Worm (Caenorhabditis elegans) whole organism, young adult: Measurements from ENCODE around the gene mnk-1.

Experiments used
- B0261.1 ChIP-seq: sonication (generic microtip); optimal IDR thresholded peaks from 2 replicates; lab custom pipeline; 2016; ENCODE audit warnings: mild to moderate bottlenecking, missing genetic modification characterization, moderate library complexity, missing compliant biosample characterization
- F10E7.11 ChIP-seq: sonication (generic microtip); optimal IDR thresholded peaks from 2 replicates; lab custom pipeline; 2017; ENCODE audit warnings: mild to moderate bottlenecking, missing genetic modification characterization, moderate library complexity, missing compliant biosample characterization
- F37B4.10 ChIP-seq: fragments of 200-800 bp; sonication (Bioruptor generic); IDR thresholded peaks from 2 replicates; pipeline ENCODE4 v1.3.6; 2022; ENCODE audit warnings: missing genetic modification characterization, missing compliant biosample characterization
- F39B2.1 ChIP-seq: fragments of 200-800 bp; sonication (Bioruptor generic); IDR thresholded peaks from 2 replicates; pipeline ENCODE4 v1.3.6; 2022; ENCODE audit warnings: missing genetic modification reagents, missing genetic modification characterization, missing compliant biosample characterization
- F49E8.2 ChIP-seq: sonication (generic microtip); optimal IDR thresholded peaks from 3 replicates; lab custom pipeline; 2017; ENCODE audit warnings: missing genetic modification characterization, mild to moderate bottlenecking, missing compliant biosample characterization, antibody characterized with exemption, moderate library complexity; ENCODE audit not compliant: insufficient read depth
- F57C9.4 ChIP-seq: sonication (generic microtip); optimal IDR thresholded peaks from 2 replicates; lab custom pipeline; 2017; ENCODE audit warnings: mild to moderate bottlenecking, missing genetic modification characterization, missing compliant biosample characterization
- K12H6.12 ChIP-seq: fragments of 200-800 bp; sonication (Bioruptor generic); optimal IDR thresholded peaks from 2 replicates; lab custom pipeline; 2018; ENCODE audit warnings: mild to moderate bottlenecking, missing genetic modification characterization, missing compliant biosample characterization
- T07F8.4 ChIP-seq: sonication (generic microtip); optimal IDR thresholded peaks from 2 replicates; lab custom pipeline; 2016; ENCODE audit warnings: mild to moderate bottlenecking, missing genetic modification characterization, moderate library complexity, missing compliant biosample characterization
- T26A5.8 ChIP-seq: sonication (generic microtip); optimal IDR thresholded peaks from 2 replicates; lab custom pipeline; 2016; ENCODE audit warnings: missing genetic modification characterization, missing compliant biosample characterization
- Y56A3A.18 ChIP-seq: fragments of 200-800 bp; sonication (Bioruptor generic); IDR thresholded peaks from 2 replicates; pipeline ENCODE4 v1.3.6; 2022; ENCODE audit warnings: missing genetic modification reagents, missing genetic modification characterization, missing compliant biosample characterization
- Y95B8A.8 ChIP-seq: fragments of 200-800 bp; sonication (Bioruptor generic); IDR thresholded peaks from 2 replicates; pipeline ENCODE4 v1.3.6; 2022; ENCODE audit warnings: missing genetic modification reagents, missing genetic modification characterization, missing compliant biosample characterization
- aptf-2 ChIP-seq: fragments of 200-800 bp; sonication (Bioruptor generic); conservative IDR thresholded peaks from 2 replicates; pipeline ENCODE4 v1.3.6; 2022; ENCODE audit warnings: missing genetic modification reagents, missing genetic modification characterization, missing compliant biosample characterization
- athp-1 ChIP-seq: sonication (generic microtip); optimal IDR thresholded peaks from 2 replicates; lab custom pipeline; 2017; ENCODE audit warnings: mild to moderate bottlenecking, missing genetic modification characterization, missing compliant biosample characterization
- attf-3 ChIP-seq: fragments of 200-800 bp; sonication (Bioruptor generic); conservative IDR thresholded peaks from 2 replicates; pipeline ENCODE4 v1.3.6; 2022; ENCODE audit warnings: missing genetic modification reagents, missing genetic modification characterization, missing compliant biosample characterization
- attf-5 ChIP-seq: fragments of 200-800 bp; sonication (Bioruptor generic); optimal IDR thresholded peaks from 2 replicates; lab custom pipeline; 2018; ENCODE audit warnings: mild to moderate bottlenecking, missing genetic modification characterization, missing compliant biosample characterization
- attf-6 ChIP-seq: fragments of 200-800 bp; sonication (Bioruptor generic); IDR thresholded peaks from 2 replicates; pipeline ENCODE4 v1.3.6; 2022; ENCODE audit warnings: missing genetic modification reagents, missing genetic modification characterization, missing compliant biosample characterization
- bed-2 ChIP-seq: fragments of 200-800 bp; sonication (Bioruptor generic); IDR thresholded peaks from 2 replicates; pipeline ENCODE4 v1.3.6; 2022; ENCODE audit warnings: missing genetic modification reagents, missing genetic modification characterization, missing compliant biosample characterization
- ceh-100 ChIP-seq: fragments of 200-800 bp; sonication (Bioruptor generic); IDR thresholded peaks from 2 replicates; pipeline ENCODE4 v1.3.6; 2022; ENCODE audit warnings: missing genetic modification reagents, missing genetic modification characterization, missing compliant biosample characterization
- ceh-27 ChIP-seq: fragments of 200-800 bp; sonication (Bioruptor generic); optimal IDR thresholded peaks from 2 replicates; lab custom pipeline; 2018; ENCODE audit warnings: mild to moderate bottlenecking, missing genetic modification characterization, moderate library complexity, missing compliant biosample characterization
- ceh-58 ChIP-seq: fragments of 200-800 bp; sonication (Bioruptor generic); IDR thresholded peaks from 2 replicates; pipeline ENCODE4 v1.3.6; 2022; ENCODE audit warnings: missing genetic modification characterization, missing compliant biosample characterization
- ceh-79 ChIP-seq: sonication (generic microtip); optimal IDR thresholded peaks from 2 replicates; lab custom pipeline; 2017; ENCODE audit warnings: mild to moderate bottlenecking, missing genetic modification characterization, missing compliant biosample characterization
- dpff-1 ChIP-seq: sonication (generic microtip); optimal IDR thresholded peaks from 2 replicates; lab custom pipeline; 2017; ENCODE audit warnings: mild to moderate bottlenecking, missing genetic modification characterization, missing compliant biosample characterization
- dpl-1 ChIP-seq: fragments of 150-350 bp; optimal IDR thresholded peaks from 2 replicates; lab custom pipeline; 2014; ENCODE audit warnings: missing biosample characterization, missing genetic modification reagents, missing genetic modification characterization
- efl-1 ChIP-seq: fragments of 150-350 bp; optimal IDR thresholded peaks from 2 replicates; lab custom pipeline; 2014; ENCODE audit warnings: missing biosample characterization, missing genetic modification reagents, missing genetic modification characterization
- egrh-3 ChIP-seq: fragments of 200-800 bp; sonication (Bioruptor generic); IDR thresholded peaks from 2 replicates; pipeline ENCODE4 v1.3.6; 2022; ENCODE audit warnings: missing genetic modification reagents, missing genetic modification characterization, missing compliant biosample characterization
- ets-4 ChIP-seq: fragments of 200-800 bp; sonication (Bioruptor generic); optimal IDR thresholded peaks from 2 replicates; lab custom pipeline; 2018; ENCODE audit warnings: mild to moderate bottlenecking, missing genetic modification characterization, missing compliant biosample characterization
- fkh-3 ChIP-seq: sonication (generic microtip); optimal IDR thresholded peaks from 2 replicates; lab custom pipeline; 2016; ENCODE audit warnings: mild to moderate bottlenecking, missing genetic modification characterization, missing compliant biosample characterization
- hrde-1 ChIP-seq: sonication (generic microtip); optimal IDR thresholded peaks from 2 replicates; lab custom pipeline; 2016; ENCODE audit warnings: missing genetic modification characterization, mild to moderate bottlenecking, missing compliant biosample characterization, moderate library complexity, missing genotype, missing genetic modification reagents, borderline replicate concordance
- lag-1 ChIP-seq: fragments of 200-800 bp; sonication (Bioruptor generic); IDR thresholded peaks from 2 replicates; pipeline ENCODE4 v1.3.6; 2022; ENCODE audit warnings: missing genetic modification reagents, missing genetic modification characterization, missing compliant biosample characterization
- lin-26 ChIP-seq: fragments of 200-800 bp; sonication (Bioruptor generic); IDR thresholded peaks from 2 replicates; pipeline ENCODE4 v1.3.6; 2022; ENCODE audit warnings: missing genetic modification reagents, missing genetic modification characterization, missing compliant biosample characterization
- lin-35 ChIP-seq, 3 experiments: fragments of 150-350 bp in 2 of 3; sonication (generic microtip) in 1 of 3; optimal IDR thresholded peaks; 2 replicates each; lab custom pipeline; 2014 to 2018; ENCODE audit warnings: missing biosample characterization in 3 of 3, missing genetic modification characterization in 3 of 3, missing genetic modification reagents in 3 of 3
- lin-54 ChIP-seq: fragments of 200-800 bp; sonication (Bioruptor generic); optimal IDR thresholded peaks from 2 replicates; lab custom pipeline; 2018; ENCODE audit warnings: mild to moderate bottlenecking, missing genetic modification characterization, missing compliant biosample characterization
- lsy-27 ChIP-seq: sonication (generic microtip); optimal IDR thresholded peaks from 2 replicates; lab custom pipeline; 2017; ENCODE audit warnings: missing genetic modification characterization, mild to moderate bottlenecking, missing compliant biosample characterization, antibody characterized with exemption, missing genotype, borderline replicate concordance; ENCODE audit not compliant: insufficient read depth
- madf-10 ChIP-seq: sonication (generic microtip); optimal IDR thresholded peaks from 2 replicates; lab custom pipeline; 2016; ENCODE audit warnings: mild to moderate bottlenecking, missing genetic modification characterization, missing compliant biosample characterization
- madf-6 ChIP-seq: fragments of 200-800 bp; sonication (Bioruptor generic); IDR thresholded peaks from 2 replicates; pipeline ENCODE4 v1.3.6; 2022; ENCODE audit warnings: missing genetic modification reagents, missing genetic modification characterization, missing compliant biosample characterization
- nfya-1 ChIP-seq: sonication (generic microtip); optimal IDR thresholded peaks from 2 replicates; lab custom pipeline; 2017; ENCODE audit warnings: antibody characterized with exemption, missing compliant biosample characterization, missing genetic modification characterization, borderline replicate concordance; ENCODE audit not compliant: insufficient read depth
- nhr-120 ChIP-seq: fragments of 200-800 bp; sonication (Bioruptor generic); IDR thresholded peaks from 2 replicates; pipeline ENCODE4 v1.3.6; 2022; ENCODE audit warnings: missing genetic modification characterization, missing compliant biosample characterization
- nhr-90 ChIP-seq: sonication (generic microtip); optimal IDR thresholded peaks from 2 replicates; lab custom pipeline; 2016; ENCODE audit warnings: missing genotype, mild to moderate bottlenecking, missing genetic modification characterization, missing compliant biosample characterization
- rcor-1 ChIP-seq: fragments of 200-800 bp; sonication (Bioruptor generic); IDR thresholded peaks from 2 replicates; pipeline ENCODE4 v1.3.6; 2022; ENCODE audit warnings: missing genetic modification reagents, missing genetic modification characterization, missing compliant biosample characterization
- sea-2 ChIP-seq: fragments of 200-800 bp; sonication (Bioruptor generic); IDR thresholded peaks from 2 replicates; pipeline ENCODE4 v1.3.6; 2022; ENCODE audit warnings: missing genetic modification characterization, missing compliant biosample characterization
- snpc-1.1 ChIP-seq: sonication (generic microtip); optimal IDR thresholded peaks from 2 replicates; lab custom pipeline; 2017; ENCODE audit warnings: missing genetic modification characterization, mild to moderate bottlenecking, missing compliant biosample characterization, antibody characterized with exemption, moderate library complexity, missing genotype, missing genetic modification reagents; ENCODE audit not compliant: insufficient read depth
- snpc-4 ChIP-seq, 5 experiments: fragments of 150-350 bp in 1 of 5; sonication (generic microtip) in 4 of 5; optimal IDR thresholded peaks; 2 replicates each; lab custom pipeline; 2014 to 2018; ENCODE audit warnings: missing genetic modification characterization in 5 of 5, missing biosample characterization in 3 of 5, antibody characterized with exemption in 2 of 5, mild to moderate bottlenecking in 2 of 5, missing compliant biosample characterization in 2 of 5, missing genotype in 2 of 5, moderate library complexity in 2 of 5, missing genetic modification reagents in 1 of 5
- unc-130 ChIP-seq: sonication (generic microtip); optimal IDR thresholded peaks from 2 replicates; lab custom pipeline; 2016; ENCODE audit warnings: missing genetic modification reagents, missing genetic modification characterization, missing compliant biosample characterization
- xnd-1 ChIP-seq: sonication (generic microtip); optimal IDR thresholded peaks from 2 replicates; lab custom pipeline; 2016; ENCODE audit warnings: missing genotype, missing genetic modification reagents, missing genetic modification characterization, missing compliant biosample characterization
- ztf-18 ChIP-seq: sonication (generic microtip); optimal IDR thresholded peaks from 2 replicates; lab custom pipeline; 2016; ENCODE audit warnings: missing genotype, mild to moderate bottlenecking, missing genetic modification characterization, missing compliant biosample characterization
- ztf-22 ChIP-seq: fragments of 200-800 bp; sonication (Bioruptor generic); optimal IDR thresholded peaks from 2 replicates; lab custom pipeline; 2018; ENCODE audit warnings: mild to moderate bottlenecking, missing genetic modification characterization, moderate library complexity, missing compliant biosample characterization
- ztf-25 ChIP-seq: fragments of 200-800 bp; sonication (Bioruptor generic); IDR thresholded peaks from 2 replicates; pipeline ENCODE4 v1.3.6; 2022; ENCODE audit warnings: missing genetic modification reagents, missing genetic modification characterization, missing compliant biosample characterization
- ztf-26 ChIP-seq: sonication (generic microtip); optimal IDR thresholded peaks from 2 replicates; lab custom pipeline; 2017; ENCODE audit warnings: missing genetic modification characterization, missing compliant biosample characterization

mnk-1 gene

ce11 chrII:10545213-10545612 lies 9.6 kb downstream of the mnk-1 start (continued):
- TF ChIP-seq nhr-120 (GFP tag; lab: Robert Waterston, UW) (no peak), egrh-3 (GFP tag; lab: Robert Waterston, UW) (no peak), madf-10 (tag; lab: Kevin White, UChicago) (no peak), attf-3 (GFP tag; lab: Robert Waterston, UW) (no peak), attf-6 (GFP tag; lab: Robert Waterston, UW) (no peak), aptf-2 (GFP tag; lab: Robert Waterston, UW) (no peak), F57C9.4 (tag; lab: Kevin White, UChicago) (no peak), F49E8.2 (tag; lab: Kevin White, UChicago) (no peak), ztf-18 (tag; lab: Kevin White, UChicago) (no peak), ceh-100 (GFP tag; lab: Robert Waterston, UW) (no peak), lsy-27 (tag; lab: Kevin White, UChicago) (no peak), snpc-4 (GFP tag; optimal IDR thresholded peaks at IDR 0.05; lab: Kevin White, UChicago) (peak; percentile 42), snpc-4 (tag; optimal IDR thresholded peaks at IDR 0.05; lab: Kevin White, UChicago) (peak in 1 of 4 experiments; percentile 37), rcor-1 (GFP tag; lab: Robert Waterston, UW) (no peak), unc-130 (no peak), attf-5 (GFP tag; lab: Kevin White, UChicago) (no peak), bed-2 (no peak), snpc-1.1 (tag; lab: Kevin White, UChicago) (no peak), ztf-25 (no peak), lin-54 (peak; percentile 34), dpl-1 (GFP tag; lab: Kevin White, UChicago) (no peak), nfya-1 (tag; lab: Kevin White, UChicago) (no peak), lin-26 (GFP tag; lab: Robert Waterston, UW) (0 out of 2 replicates have a peak, but pooled peaks have one; percentile 52), lin-35 (GFP tag; optimal IDR thresholded peaks at IDR 0.05; lab: Kevin White, UChicago) (peak in 1 of 3 experiments; percentile 43), sea-2 (GFP tag; lab: Robert Waterston, UW) (no peak), efl-1 (GFP tag; lab: Kevin White, UChicago) (no peak), B0261.1 (tag; lab: Kevin White, UChicago) (peak; percentile 63), ceh-79 (tag; lab: Kevin White, UChicago) (no peak), F39B2.1 (no peak), ceh-58 (GFP tag; lab: Robert Waterston, UW) (no peak), nhr-90 (tag; lab: Kevin White, UChicago) (no peak), ets-4 (GFP tag; lab: Kevin White, UChicago) (no peak), F10E7.11 (no peak), Y95B8A.8 (GFP tag; lab: Robert Waterston, UW) (no peak), lag-1 (GFP tag; lab: Robert Waterston, UW) (0 out of 2 replicates have a peak, but pooled peaks have one; percentile 26), athp-1 (no peak), T26A5.8 (tag; lab: Kevin White, UChicago) (no peak), fkh-3 (tag; lab: Kevin White, UChicago) (no peak), hrde-1 (peak; percentile 10), xnd-1 (tag; lab: Kevin White, UChicago) (no peak), K12H6.12 (tag; lab: Kevin White, UChicago) (no peak), dpff-1 (tag; lab: Kevin White, UChicago) (no peak), ztf-22 (no peak), ceh-27 (GFP tag; lab: Kevin White, UChicago) (no peak), F37B4.10 (GFP tag; lab: Robert Waterston, UW) (no peak), ztf-26 (tag; lab: Kevin White, UChicago) (no peak), T07F8.4 (no peak), Y56A3A.18 (peak; percentile 10; the same call in 1 of the 2 replicates), madf-6 (GFP tag; lab: Robert Waterston, UW) (0 out of 2 replicates have a peak, but pooled peaks have one; percentile 13)
